Fruit fly (Drosophila melanogaster) whole organism, embryonic: ENCODE data around the gene fz.

Experiments
- Adf1 ChIP-seq: fragments of 200-800 bp; sonication (Bioruptor generic); IDR thresholded peaks from 2 replicates; pipeline ENCODE4 v1.3.6; 2022; ENCODE audit warnings: missing biosample characterization, missing genetic modification characterization
- Aef1 ChIP-seq: fragments of 200-800 bp; sonication (Bioruptor generic); IDR thresholded peaks from 3 replicates; pipeline ENCODE4 v1.3.6; 2022; ENCODE audit warnings: missing biosample characterization, missing genetic modification characterization
- Antp ChIP-seq: fragments of 200-800 bp; sonication (Bioruptor generic); optimal IDR thresholded peaks from 3 replicates; lab custom pipeline; 2016; ENCODE audit warnings: missing biosample characterization, missing genetic modification characterization
- CG10431 ChIP-seq: fragments of 200-800 bp; sonication (Bioruptor generic); optimal IDR thresholded peaks from 3 replicates; lab custom pipeline; 2018; ENCODE audit warnings: missing biosample characterization, mild to moderate bottlenecking, missing genetic modification characterization
- CG10543 ChIP-seq: fragments of 200-800 bp; sonication (Bioruptor generic); optimal IDR thresholded peaks from 3 replicates; lab custom pipeline; 2017; ENCODE audit warnings: missing biosample characterization, mild to moderate bottlenecking, missing genetic modification characterization, moderate library complexity
- CG11456 ChIP-seq: fragments of 200-800 bp; sonication (Bioruptor generic); IDR thresholded peaks from 3 replicates; pipeline ENCODE4 v1.3.6; 2022; ENCODE audit warnings: missing biosample characterization, missing genetic modification characterization
- CG12391 ChIP-seq: fragments of 200-800 bp; sonication (Bioruptor generic); optimal IDR thresholded peaks from 3 replicates; lab custom pipeline; 2018; ENCODE audit warnings: missing biosample characterization, mild to moderate bottlenecking, missing genetic modification characterization, moderate library complexity
- CG13775 ChIP-seq: fragments of 200-800 bp; sonication (Bioruptor generic); optimal IDR thresholded peaks from 3 replicates; lab custom pipeline; 2017; ENCODE audit warnings: missing biosample characterization, mild to moderate bottlenecking, missing genetic modification characterization
- CG14965 ChIP-seq: fragments of 200-800 bp; sonication (Bioruptor generic); optimal IDR thresholded peaks from 2 replicates; lab custom pipeline; 2016; ENCODE audit warnings: missing biosample characterization, missing genetic modification characterization, borderline replicate concordance
- CG15011 ChIP-seq: fragments of 200-800 bp; sonication (Bioruptor generic); optimal IDR thresholded peaks from 3 replicates; lab custom pipeline; 2018; ENCODE audit warnings: missing biosample characterization, mild to moderate bottlenecking, missing genetic modification characterization
- CG15601 ChIP-seq: fragments of 200-800 bp; sonication (Bioruptor generic); optimal IDR thresholded peaks from 3 replicates; lab custom pipeline; 2019; ENCODE audit warnings: missing biosample characterization, mild to moderate bottlenecking, missing genetic modification characterization, moderate library complexity
- CG15696 ChIP-seq: fragments of 200-800 bp; sonication (Bioruptor generic); optimal IDR thresholded peaks from 2 replicates; lab custom pipeline; 2019; ENCODE audit warnings: missing biosample characterization, mild to moderate bottlenecking, missing genetic modification characterization, moderate library complexity
- CG1603 ChIP-seq: fragments of 200-800 bp; sonication (Bioruptor generic); optimal IDR thresholded peaks from 2 replicates; lab custom pipeline; 2019; ENCODE audit warnings: missing biosample characterization, mild to moderate bottlenecking, missing genetic modification characterization, moderate library complexity
- CG17385 ChIP-seq: fragments of 200-800 bp; sonication (Bioruptor generic); optimal IDR thresholded peaks from 3 replicates; lab custom pipeline; 2018; ENCODE audit warnings: missing biosample characterization, mild to moderate bottlenecking, missing genetic modification characterization
- CG2199 ChIP-seq: fragments of 200-800 bp; sonication (Bioruptor generic); IDR thresholded peaks from 3 replicates; pipeline ENCODE4 v1.3.6; 2022; ENCODE audit warnings: missing biosample characterization, missing genetic modification characterization
- CG31224 ChIP-seq: fragments of 200-800 bp; sonication (Bioruptor generic); IDR thresholded peaks from 2 replicates; pipeline ENCODE4 v1.3.6; 2022; ENCODE audit warnings: missing biosample characterization, missing genetic modification characterization
- CG3163 ChIP-seq: fragments of 200-800 bp; sonication (Bioruptor generic); optimal IDR thresholded peaks from 3 replicates; lab custom pipeline; 2016; ENCODE audit warnings: missing biosample characterization, missing genetic modification characterization
- CG3281 ChIP-seq: fragments of 200-800 bp; sonication (Bioruptor generic); optimal IDR thresholded peaks from 3 replicates; lab custom pipeline; 2017; ENCODE audit warnings: missing biosample characterization, mild to moderate bottlenecking, missing genetic modification characterization
- CG5953 ChIP-seq: fragments of 200-800 bp; sonication (Bioruptor generic); IDR thresholded peaks from 2 replicates; pipeline ENCODE4 v1.3.6; 2022; ENCODE audit warnings: missing biosample characterization, missing genetic modification characterization
- CG8765 ChIP-seq: fragments of 200-800 bp; sonication (Bioruptor generic); IDR thresholded peaks from 2 replicates; pipeline ENCODE4 v1.3.6; 2022; ENCODE audit warnings: missing biosample characterization, missing genetic modification characterization
- CG9437 ChIP-seq: fragments of 200-800 bp; sonication (Bioruptor generic); optimal IDR thresholded peaks from 2 replicates; lab custom pipeline; 2018; ENCODE audit warnings: missing biosample characterization, mild to moderate bottlenecking, missing genetic modification characterization
- CHES-1-like ChIP-seq: fragments of 200-800 bp; sonication (Bioruptor generic); optimal IDR thresholded peaks from 2 replicates; lab custom pipeline; 2016; ENCODE audit warnings: missing biosample characterization, missing genetic modification characterization
- Fer1 ChIP-seq: fragments of 200-800 bp; sonication (Bioruptor generic); optimal IDR thresholded peaks from 2 replicates; lab custom pipeline; 2017; ENCODE audit warnings: missing biosample characterization, mild to moderate bottlenecking, missing genetic modification characterization
- Gsc ChIP-seq: fragments of 200-800 bp; sonication (Bioruptor generic); IDR thresholded peaks from 2 replicates; pipeline ENCODE4 v1.3.6; 2022; ENCODE audit warnings: missing biosample characterization, missing genetic modification characterization
- Gug ChIP-seq: fragments of 200-800 bp; sonication (Bioruptor generic); IDR thresholded peaks from 4 replicates; pipeline ENCODE4 v1.3.6; 2022; ENCODE audit warnings: missing biosample characterization, missing genetic modification characterization
- Hey ChIP-seq: fragments of 200-800 bp; sonication (Bioruptor generic); optimal IDR thresholded peaks from 3 replicates; lab custom pipeline; 2018; ENCODE audit warnings: missing biosample characterization, mild to moderate bottlenecking, missing genetic modification characterization
- Kr ChIP-seq: fragments of 200-800 bp; sonication (Bioruptor generic); optimal IDR thresholded peaks from 2 replicates; lab custom pipeline; 2017; ENCODE audit warnings: missing biosample characterization, mild to moderate bottlenecking, missing genetic modification characterization
- NC2α ChIP-seq: fragments of 200-800 bp; sonication (Bioruptor generic); optimal IDR thresholded peaks from 2 replicates; lab custom pipeline; 2016; ENCODE audit warnings: missing biosample characterization, missing genetic modification characterization
- Nf-YA ChIP-seq: fragments of 200-800 bp; sonication (Bioruptor generic); IDR thresholded peaks from 2 replicates; pipeline ENCODE4 v1.3.6; 2022; ENCODE audit warnings: missing biosample characterization, missing genetic modification characterization
- Opbp ChIP-seq: fragments of 200-800 bp; sonication (Bioruptor generic); IDR thresholded peaks from 3 replicates; pipeline ENCODE4 v1.3.6; 2022; ENCODE audit warnings: missing biosample characterization, missing genetic modification characterization; ENCODE audit not compliant: partially characterized antibody
- Ravus ChIP-seq: fragments of 200-800 bp; sonication (Bioruptor generic); IDR thresholded peaks from 2 replicates; pipeline ENCODE4 v1.3.6; 2022; ENCODE audit warnings: missing biosample characterization, missing genetic modification characterization
- crp ChIP-seq, 2 experiments: fragments of 200-800 bp; sonication (Bioruptor generic); optimal IDR thresholded peaks; 2 replicates in 1 of 2; 3 replicates in 1 of 2; lab custom pipeline; 2017; ENCODE audit warnings: missing biosample characterization in 2 of 2, missing genetic modification characterization in 2 of 2, mild to moderate bottlenecking in 1 of 2, moderate library complexity in 1 of 2
- fd96Cb ChIP-seq: fragments of 200-800 bp; sonication (Bioruptor generic); optimal IDR thresholded peaks from 2 replicates; lab custom pipeline; 2018; ENCODE audit warnings: missing biosample characterization, mild to moderate bottlenecking, missing genetic modification characterization, moderate library complexity
- kni ChIP-seq: fragments of 200-800 bp; sonication (Bioruptor generic); optimal IDR thresholded peaks from 3 replicates; lab custom pipeline; 2017; ENCODE audit warnings: mild to moderate bottlenecking, missing biosample characterization, missing genetic modification reagents, missing genetic modification characterization
- lbe ChIP-seq: fragments of 200-800 bp; sonication (Bioruptor generic); optimal IDR thresholded peaks from 2 replicates; lab custom pipeline; 2016; ENCODE audit warnings: missing biosample characterization, mild to moderate bottlenecking, missing genetic modification characterization
- nom ChIP-seq: fragments of 200-800 bp; sonication (Bioruptor generic); optimal IDR thresholded peaks from 2 replicates; lab custom pipeline; 2017; ENCODE audit warnings: missing biosample characterization, missing genetic modification characterization, mild to moderate bottlenecking, moderate library complexity, missing genetic modification reagents
- org-1 ChIP-seq: fragments of 200-800 bp; sonication (Bioruptor generic); optimal IDR thresholded peaks from 2 replicates; lab custom pipeline; 2017; ENCODE audit warnings: missing biosample characterization, missing genetic modification characterization
- phol ChIP-seq: fragments of 200-800 bp; sonication (Bioruptor generic); optimal IDR thresholded peaks from 3 replicates; lab custom pipeline; 2018; ENCODE audit warnings: missing biosample characterization, mild to moderate bottlenecking, missing genetic modification characterization, moderate library complexity
- pros ChIP-seq: fragments of 200-800 bp; sonication (Bioruptor generic); optimal IDR thresholded peaks from 3 replicates; lab custom pipeline; 2019; ENCODE audit warnings: missing biosample characterization, mild to moderate bottlenecking, missing genetic modification characterization, moderate library complexity
- sd ChIP-seq: fragments of 200-800 bp; sonication (Bioruptor generic); optimal IDR thresholded peaks from 3 replicates; lab custom pipeline; 2018; ENCODE audit warnings: missing biosample characterization, mild to moderate bottlenecking, missing genetic modification characterization, moderate library complexity
- sens ChIP-seq: fragments of 200-800 bp; sonication (Bioruptor generic); peaks from one replicate; lab custom pipeline; 2016; ENCODE audit warnings: missing biosample characterization, missing genetic modification characterization
- sob ChIP-seq: fragments of 200-800 bp; sonication (Bioruptor generic); IDR thresholded peaks from 2 replicates; pipeline ENCODE4 v1.3.6; 2022; ENCODE audit warnings: missing biosample characterization, missing genetic modification characterization
- sqz ChIP-seq: fragments of 200-800 bp; sonication (Bioruptor generic); optimal IDR thresholded peaks from 3 replicates; lab custom pipeline; 2018; ENCODE audit warnings: missing biosample characterization, mild to moderate bottlenecking, missing genetic modification characterization
- tx ChIP-seq: fragments of 200-800 bp; sonication (Bioruptor generic); optimal IDR thresholded peaks from 2 replicates; lab custom pipeline; 2016; ENCODE audit warnings: missing biosample characterization, missing genetic modification characterization
- yki ChIP-seq: fragments of >200 bp; optimal IDR thresholded peaks from 3 replicates; lab custom pipeline; 2018
- zen ChIP-seq: fragments of 200-800 bp; sonication (Bioruptor generic); optimal IDR thresholded peaks from 3 replicates; lab custom pipeline; 2018; ENCODE audit warnings: missing biosample characterization, mild to moderate bottlenecking, missing genetic modification characterization, moderate library complexity
- zfh1 ChIP-seq: fragments of 200-800 bp; sonication (Bioruptor generic); IDR thresholded peaks from 3 replicates; pipeline ENCODE4 v1.3.6; 2022; ENCODE audit warnings: missing biosample characterization, missing genetic modification characterization

The fz gene

DNA sequence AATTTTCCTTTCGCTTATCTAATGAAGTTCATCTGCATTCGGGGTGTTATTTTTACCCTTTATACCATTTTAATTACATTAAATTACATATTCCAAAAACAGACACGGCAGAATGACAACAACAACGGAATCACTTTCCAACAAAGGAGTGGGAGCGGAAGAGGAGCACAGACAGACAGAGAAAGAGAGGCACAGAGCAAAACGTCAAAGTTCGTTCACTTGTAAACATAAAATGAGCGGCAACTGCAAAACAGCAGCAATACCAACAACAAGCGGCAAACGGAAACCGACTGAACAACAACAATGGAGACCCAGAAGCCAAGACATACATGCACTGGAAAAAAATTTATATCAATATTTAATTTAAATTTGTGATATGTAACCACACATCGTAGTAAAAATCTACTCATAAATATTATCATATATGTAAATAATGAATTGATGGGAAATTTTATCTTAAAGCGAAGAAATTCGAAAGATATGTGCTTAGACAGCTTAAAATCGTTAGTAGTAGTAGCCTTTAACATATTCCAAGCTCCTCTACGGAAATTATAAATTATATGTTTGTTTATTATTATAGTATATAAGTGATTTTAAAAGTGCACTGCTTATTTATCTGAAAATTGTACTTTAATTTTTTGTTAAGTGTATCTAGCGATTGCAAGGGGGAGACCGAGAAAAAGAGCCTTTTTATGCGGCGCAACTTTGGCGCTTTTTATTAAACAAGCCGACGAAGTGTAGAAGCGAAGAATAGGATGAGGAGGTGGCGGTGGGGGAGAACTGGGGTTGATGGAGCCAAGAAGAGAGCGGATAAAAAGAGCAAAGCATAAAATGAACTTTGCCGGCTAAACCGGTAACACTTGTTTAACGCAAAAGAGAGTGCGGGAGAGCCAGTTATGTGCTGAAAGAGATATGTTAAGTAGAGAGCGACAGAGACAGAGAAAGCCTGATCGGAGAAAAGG lies 1.8 kb upstream of the fz start (continued):
- no peak for TF ChIP-seq CG14965 (GFP tag; lab: Kevin White, UChicago)
- peak; percentile 95 for TF ChIP-seq CG13775 (GFP tag; lab: Kevin White, UChicago)
- peak in 1 of 2 experiments; percentile 44 for TF ChIP-seq crp (GFP tag; optimal IDR thresholded peaks at IDR 0.05; lab: Kevin White, UChicago)
- peak; percentile 77 for TF ChIP-seq CG15696
- TF ChIP-seq nom (GFP tag; lab: Kevin White, UChicago): peak; percentile 92
- TF ChIP-seq sob (GFP tag; lab: Robert Waterston, UW): peak; percentile 73
- peak; percentile 89 for TF ChIP-seq CG3281 (GFP tag; lab: Kevin White, UChicago)
- TF ChIP-seq phol (tag; lab: Kevin White, UChicago): peak; percentile 64
- TF ChIP-seq Hey (tag; lab: Kevin White, UChicago): no peak
- peak; percentile 27; the same call in 1 of the 2 replicates for TF ChIP-seq Adf1 (GFP tag; lab: Robert Waterston, UW)
- peak; percentile 89 for TF ChIP-seq org-1 (GFP tag; lab: Kevin White, UChicago)
- peak; percentile 73 for TF ChIP-seq sqz (GFP tag; lab: Kevin White, UChicago)

dm6 chr3L:14276129-14276528 lies 2.0 kb downstream of the fz start:
- TF ChIP-seq Kr: peak; percentile 27
- peak; percentile 36 for TF ChIP-seq CG17385
- TF ChIP-seq Ravus: no peak
- no peak for TF ChIP-seq yki (lab: Kevin White, UChicago)
- no peak for TF ChIP-seq CG15696
- no peak for TF ChIP-seq CG15011 (GFP tag; lab: Kevin White, UChicago)
- no peak for TF ChIP-seq fd96Cb (tag; lab: Kevin White, UChicago)
- TF ChIP-seq kni (GFP tag; lab: Kevin White, UChicago): peak; percentile 82
- TF ChIP-seq CHES-1-like (GFP tag; lab: Kevin White, UChicago): no peak
- TF ChIP-seq Antp: no peak
- no peak for TF ChIP-seq tx (GFP tag; lab: Kevin White, UChicago)
- TF ChIP-seq CG11456 (GFP tag; lab: Robert Waterston, UW): no peak
- peak; percentile 66 for TF ChIP-seq pros (GFP tag; lab: Kevin White, UChicago)
- TF ChIP-seq CG3163 (GFP tag; lab: Kevin White, UChicago): no peak
- no peak for TF ChIP-seq Gug (GFP tag; lab: Robert Waterston, UW)
- no peak for TF ChIP-seq Fer1 (GFP tag; lab: Kevin White, UChicago)
- 0 out of 3 replicates have a peak, but pooled peaks have one; percentile 26 for TF ChIP-seq CG2199 (GFP tag; lab: Robert Waterston, UW)
- no peak for TF ChIP-seq CG9437 (GFP tag; lab: Kevin White, UChicago)
- no peak for TF ChIP-seq CG12391
- TF ChIP-seq Opbp (GFP tag; lab: Robert Waterston, UW): no peak
- TF ChIP-seq sens (GFP tag; lab: Kevin White, UChicago): no peak
- TF ChIP-seq CG8765 (GFP tag; lab: Robert Waterston, UW): no peak
- TF ChIP-seq CG31224 (GFP tag; lab: Robert Waterston, UW): no peak
- TF ChIP-seq Nf-YA (GFP tag; lab: Robert Waterston, UW): no peak
- peak; percentile 93 for TF ChIP-seq sqz (GFP tag; lab: Kevin White, UChicago)
- TF ChIP-seq zen (tag; lab: Kevin White, UChicago): peak; percentile 69
- no peak for TF ChIP-seq Aef1 (GFP tag; lab: Robert Waterston, UW)
- no peak for TF ChIP-seq CG15601 (tag; lab: Kevin White, UChicago)
- TF ChIP-seq CG5953 (GFP tag; lab: Robert Waterston, UW): no peak
- no peak for TF ChIP-seq NC2α (GFP tag; lab: Kevin White, UChicago)
- TF ChIP-seq sd (tag; lab: Kevin White, UChicago): no peak
- no peak for TF ChIP-seq Gsc (GFP tag; lab: Robert Waterston, UW)
- TF ChIP-seq CG1603 (tag; lab: Kevin White, UChicago): no peak
- TF ChIP-seq zfh1 (GFP tag; lab: Robert Waterston, UW): 0 out of 3 replicates have a peak, but pooled peaks have one; percentile 14
- no peak for TF ChIP-seq lbe
- no peak for TF ChIP-seq CG10543 (GFP tag; lab: Kevin White, UChicago)
- TF ChIP-seq CG10431: peak; percentile 39
